Fruit fly (Drosophila melanogaster) whole organism, embryonic: ENCODE data around the gene aph-1.

Source experiments
- Bteb2 ChIP-seq: fragments of 200-800 bp; sonication (Bioruptor generic); optimal IDR thresholded peaks from 2 replicates; lab custom pipeline; 2016; ENCODE audit warnings: missing biosample characterization, missing genetic modification characterization
- CG1233 ChIP-seq: fragments of 200-800 bp; sonication (Bioruptor generic); optimal IDR thresholded peaks from 4 replicates; lab custom pipeline; 2018; ENCODE audit warnings: missing biosample characterization, mild to moderate bottlenecking, missing genetic modification characterization
- CG12769 ChIP-seq: fragments of 200-800 bp; sonication (Bioruptor generic); optimal IDR thresholded peaks from 2 replicates; lab custom pipeline; 2019; ENCODE audit warnings: missing biosample characterization, mild to moderate bottlenecking, missing genetic modification characterization, moderate library complexity
- CG13296 ChIP-seq: fragments of 200-800 bp; sonication (Bioruptor generic); optimal IDR thresholded peaks from 3 replicates; lab custom pipeline; 2018; ENCODE audit warnings: missing biosample characterization, mild to moderate bottlenecking, missing genetic modification characterization
- CG13894 ChIP-seq: fragments of 200-800 bp; sonication (Bioruptor generic); optimal IDR thresholded peaks from 3 replicates; lab custom pipeline; 2018; ENCODE audit warnings: missing biosample characterization, mild to moderate bottlenecking, missing genetic modification characterization, moderate library complexity
- CG15011 ChIP-seq: fragments of 200-800 bp; sonication (Bioruptor generic); optimal IDR thresholded peaks from 3 replicates; lab custom pipeline; 2018; ENCODE audit warnings: missing biosample characterization, mild to moderate bottlenecking, missing genetic modification characterization
- CG15601 ChIP-seq: fragments of 200-800 bp; sonication (Bioruptor generic); optimal IDR thresholded peaks from 3 replicates; lab custom pipeline; 2019; ENCODE audit warnings: missing biosample characterization, mild to moderate bottlenecking, missing genetic modification characterization, moderate library complexity
- CG18262 ChIP-seq: fragments of 200-800 bp; optimal IDR thresholded peaks from 3 replicates; lab custom pipeline; 2019; ENCODE audit warnings: missing biosample characterization, mild to moderate bottlenecking, missing genetic modification characterization, moderate library complexity
- CG1832 ChIP-seq: fragments of 200-800 bp; sonication (Bioruptor generic); optimal IDR thresholded peaks from 2 replicates; lab custom pipeline; 2017; ENCODE audit warnings: missing biosample characterization, mild to moderate bottlenecking, missing genetic modification characterization, inconsistent platforms
- CG2875 ChIP-seq: fragments of 200-800 bp; sonication (Bioruptor generic); optimal IDR thresholded peaks from 2 replicates; lab custom pipeline; 2017; ENCODE audit warnings: missing biosample characterization, mild to moderate bottlenecking, missing genetic modification characterization, missing genetic modification reagents
- CG3163 ChIP-seq: fragments of 200-800 bp; sonication (Bioruptor generic); optimal IDR thresholded peaks from 3 replicates; lab custom pipeline; 2016; ENCODE audit warnings: missing biosample characterization, missing genetic modification characterization
- CG33213 ChIP-seq: fragments of 200-800 bp; sonication (Bioruptor generic); optimal IDR thresholded peaks from 3 replicates; lab custom pipeline; 2016; ENCODE audit warnings: missing biosample characterization, missing genetic modification characterization
- CG34376 ChIP-seq: fragments of 200-800 bp; sonication (Bioruptor generic); optimal IDR thresholded peaks from 2 replicates; lab custom pipeline; 2018; ENCODE audit warnings: missing biosample characterization, mild to moderate bottlenecking, missing genetic modification characterization
- CG4424 ChIP-seq: fragments of 200-800 bp; sonication (Bioruptor generic); optimal IDR thresholded peaks from 3 replicates; lab custom pipeline; 2016; ENCODE audit warnings: missing biosample characterization, missing genetic modification characterization
- CG5180 ChIP-seq: fragments of 200-800 bp; sonication (Bioruptor generic); optimal IDR thresholded peaks from 3 replicates; lab custom pipeline; 2017; ENCODE audit warnings: missing biosample characterization, missing genetic modification characterization, mild to moderate bottlenecking, moderate library complexity, missing genetic modification reagents
- CG6254 ChIP-seq: fragments of 200-800 bp; sonication (Bioruptor generic); optimal IDR thresholded peaks from 3 replicates; lab custom pipeline; 2017; ENCODE audit warnings: mild to moderate bottlenecking, missing biosample characterization, missing genetic modification reagents, missing genetic modification characterization
- CG6765 ChIP-seq: fragments of 200-800 bp; sonication (Bioruptor generic); optimal IDR thresholded peaks from 3 replicates; lab custom pipeline; 2017; ENCODE audit warnings: missing biosample characterization, mild to moderate bottlenecking, missing genetic modification characterization
- CG6813 ChIP-seq: fragments of 200-800 bp; sonication (Bioruptor generic); optimal IDR thresholded peaks from 2 replicates; lab custom pipeline; 2017; ENCODE audit warnings: missing biosample characterization, missing genetic modification characterization, mild to moderate bottlenecking, moderate library complexity, missing genetic modification reagents
- CG7839 ChIP-seq: fragments of 200-800 bp; sonication (Bioruptor generic); optimal IDR thresholded peaks from 3 replicates; lab custom pipeline; 2018; ENCODE audit warnings: missing biosample characterization, mild to moderate bottlenecking, missing genetic modification characterization, moderate library complexity
- CG8924 ChIP-seq: fragments of 200-800 bp; optimal IDR thresholded peaks from 3 replicates; lab custom pipeline; 2019; ENCODE audit warnings: missing biosample characterization, mild to moderate bottlenecking, missing genetic modification characterization, moderate library complexity
- CG9817 ChIP-seq: fragments of 200-800 bp; sonication (Bioruptor generic); optimal IDR thresholded peaks from 2 replicates; lab custom pipeline; 2018; ENCODE audit warnings: missing biosample characterization, mild to moderate bottlenecking, missing genetic modification characterization, moderate library complexity
- Camta ChIP-seq: fragments of 200-800 bp; sonication (Bioruptor generic); optimal IDR thresholded peaks from 2 replicates; lab custom pipeline; 2016; ENCODE audit warnings: missing biosample characterization, missing genetic modification characterization
- Ets65A ChIP-seq: fragments of 200-800 bp; sonication (Bioruptor generic); peaks from one replicate; lab custom pipeline; 2016; ENCODE audit warnings: missing biosample characterization, missing genetic modification characterization
- Hand ChIP-seq: fragments of 200-800 bp; sonication (Bioruptor generic); optimal IDR thresholded peaks from 2 replicates; lab custom pipeline; 2017; ENCODE audit warnings: mild to moderate bottlenecking, missing biosample characterization, missing genetic modification reagents, missing genetic modification characterization
- HmgZ ChIP-seq: fragments of 200-800 bp; sonication (Bioruptor generic); optimal IDR thresholded peaks from 2 replicates; lab custom pipeline; 2018; ENCODE audit warnings: missing biosample characterization, mild to moderate bottlenecking, missing genetic modification characterization
- Hr51 ChIP-seq, 2 experiments: fragments of 200-800 bp; sonication (Bioruptor generic); optimal IDR thresholded peaks; 2 replicates in 1 of 2; 3 replicates in 1 of 2; lab custom pipeline; 2016 to 2018; ENCODE audit warnings: missing biosample characterization in 2 of 2, missing genetic modification characterization in 2 of 2, mild to moderate bottlenecking in 1 of 2, moderate library complexity in 1 of 2
- Lim3 ChIP-seq: fragments of 200-800 bp; sonication (Bioruptor generic); IDR thresholded peaks from 2 replicates; pipeline ENCODE4 v1.3.6; 2022; ENCODE audit warnings: missing biosample characterization, missing genetic modification characterization
- Mrtf ChIP-seq: fragments of 200-800 bp; sonication (Bioruptor generic); IDR thresholded peaks from 3 replicates; pipeline ENCODE4 v1.3.6; 2022; ENCODE audit warnings: missing biosample characterization, missing genetic modification characterization
- Nf-YB ChIP-seq: fragments of 200-800 bp; sonication (Bioruptor generic); optimal IDR thresholded peaks from 3 replicates; lab custom pipeline; 2019; ENCODE audit warnings: missing biosample characterization, mild to moderate bottlenecking, missing genetic modification characterization, moderate library complexity
- Poxn ChIP-seq: fragments of 200-800 bp; sonication (Bioruptor generic); IDR thresholded peaks from 2 replicates; pipeline ENCODE4 v1.3.6; 2022; ENCODE audit warnings: missing biosample characterization, missing genetic modification characterization
- Spps ChIP-seq: fragments of 200-800 bp; sonication (Bioruptor generic); optimal IDR thresholded peaks from 2 replicates; lab custom pipeline; 2018; ENCODE audit warnings: missing biosample characterization, mild to moderate bottlenecking, missing genetic modification characterization
- Xbp1 ChIP-seq: fragments of 200-800 bp; sonication (Bioruptor generic); optimal IDR thresholded peaks from 3 replicates; lab custom pipeline; 2016; ENCODE audit warnings: missing biosample characterization, mild to moderate bottlenecking, missing genetic modification characterization
- abd-A ChIP-seq: fragments of 200-800 bp; sonication (Bioruptor generic); optimal IDR thresholded peaks from 3 replicates; lab custom pipeline; 2019; ENCODE audit warnings: missing biosample characterization, mild to moderate bottlenecking, missing genetic modification characterization, moderate library complexity
- aop ChIP-seq: fragments of 200-800 bp; sonication (Bioruptor generic); IDR thresholded peaks from 2 replicates; pipeline ENCODE4 v1.3.6; 2022; ENCODE audit warnings: missing biosample characterization, missing genetic modification characterization
- ase ChIP-seq: fragments of 200-800 bp; sonication (Bioruptor generic); IDR thresholded peaks from 3 replicates; pipeline ENCODE4 v1.3.6; 2022; ENCODE audit warnings: missing biosample characterization, missing genetic modification characterization
- chif ChIP-seq, 2 experiments: fragments of 200-800 bp; sonication (Bioruptor generic); optimal IDR thresholded peaks; 3 replicates each; lab custom pipeline; 2016; ENCODE audit warnings: missing biosample characterization in 2 of 2, missing genetic modification characterization in 2 of 2
- eve ChIP-seq, 2 experiments: fragments of >200 bp; optimal IDR thresholded peaks; 2 replicates each; lab custom pipeline; 2017; ENCODE audit warnings: missing biosample characterization in 2 of 2, missing genetic modification characterization in 2 of 2
- eyg ChIP-seq: fragments of 200-800 bp; sonication (Bioruptor generic); optimal IDR thresholded peaks from 3 replicates; lab custom pipeline; 2016; ENCODE audit warnings: missing biosample characterization, missing genetic modification characterization
- jumu ChIP-seq: fragments of 200-800 bp; sonication (Bioruptor generic); optimal IDR thresholded peaks from 3 replicates; lab custom pipeline; 2016; ENCODE audit warnings: missing biosample characterization, missing genetic modification characterization
- lbe ChIP-seq: fragments of 200-800 bp; sonication (Bioruptor generic); optimal IDR thresholded peaks from 2 replicates; lab custom pipeline; 2016; ENCODE audit warnings: missing biosample characterization, mild to moderate bottlenecking, missing genetic modification characterization
- mld ChIP-seq: fragments of 200-800 bp; sonication (Bioruptor generic); IDR thresholded peaks from 3 replicates; pipeline ENCODE4 v1.3.6; 2022; ENCODE audit warnings: missing biosample characterization, missing genetic modification characterization; ENCODE audit not compliant: partially characterized antibody
- peb ChIP-seq: fragments of 200-800 bp; sonication (Bioruptor generic); IDR thresholded peaks from 2 replicates; pipeline ENCODE4 v1.3.6; 2022; ENCODE audit warnings: missing biosample characterization, missing genetic modification characterization
- pfk ChIP-seq: fragments of 200-800 bp; sonication (Bioruptor generic); optimal IDR thresholded peaks from 2 replicates; lab custom pipeline; 2018; ENCODE audit warnings: missing biosample characterization, mild to moderate bottlenecking, missing genetic modification characterization, moderate library complexity
- phol ChIP-seq: fragments of 200-800 bp; sonication (Bioruptor generic); optimal IDR thresholded peaks from 3 replicates; lab custom pipeline; 2018; ENCODE audit warnings: missing biosample characterization, mild to moderate bottlenecking, missing genetic modification characterization, moderate library complexity
- sens ChIP-seq: fragments of 200-800 bp; sonication (Bioruptor generic); peaks from one replicate; lab custom pipeline; 2016; ENCODE audit warnings: missing biosample characterization, missing genetic modification characterization
- sqz ChIP-seq: fragments of 200-800 bp; sonication (Bioruptor generic); optimal IDR thresholded peaks from 3 replicates; lab custom pipeline; 2018; ENCODE audit warnings: missing biosample characterization, mild to moderate bottlenecking, missing genetic modification characterization
- trem ChIP-seq: fragments of 200-800 bp; optimal IDR thresholded peaks from 3 replicates; lab custom pipeline; 2019; ENCODE audit warnings: missing biosample characterization, mild to moderate bottlenecking, missing genetic modification characterization, moderate library complexity
- zf30C ChIP-seq: fragments of 200-800 bp; sonication (Bioruptor generic); optimal IDR thresholded peaks from 3 replicates; lab custom pipeline; 2018; ENCODE audit warnings: missing biosample characterization, mild to moderate bottlenecking, missing genetic modification characterization

The aph-1 gene

DNA sequence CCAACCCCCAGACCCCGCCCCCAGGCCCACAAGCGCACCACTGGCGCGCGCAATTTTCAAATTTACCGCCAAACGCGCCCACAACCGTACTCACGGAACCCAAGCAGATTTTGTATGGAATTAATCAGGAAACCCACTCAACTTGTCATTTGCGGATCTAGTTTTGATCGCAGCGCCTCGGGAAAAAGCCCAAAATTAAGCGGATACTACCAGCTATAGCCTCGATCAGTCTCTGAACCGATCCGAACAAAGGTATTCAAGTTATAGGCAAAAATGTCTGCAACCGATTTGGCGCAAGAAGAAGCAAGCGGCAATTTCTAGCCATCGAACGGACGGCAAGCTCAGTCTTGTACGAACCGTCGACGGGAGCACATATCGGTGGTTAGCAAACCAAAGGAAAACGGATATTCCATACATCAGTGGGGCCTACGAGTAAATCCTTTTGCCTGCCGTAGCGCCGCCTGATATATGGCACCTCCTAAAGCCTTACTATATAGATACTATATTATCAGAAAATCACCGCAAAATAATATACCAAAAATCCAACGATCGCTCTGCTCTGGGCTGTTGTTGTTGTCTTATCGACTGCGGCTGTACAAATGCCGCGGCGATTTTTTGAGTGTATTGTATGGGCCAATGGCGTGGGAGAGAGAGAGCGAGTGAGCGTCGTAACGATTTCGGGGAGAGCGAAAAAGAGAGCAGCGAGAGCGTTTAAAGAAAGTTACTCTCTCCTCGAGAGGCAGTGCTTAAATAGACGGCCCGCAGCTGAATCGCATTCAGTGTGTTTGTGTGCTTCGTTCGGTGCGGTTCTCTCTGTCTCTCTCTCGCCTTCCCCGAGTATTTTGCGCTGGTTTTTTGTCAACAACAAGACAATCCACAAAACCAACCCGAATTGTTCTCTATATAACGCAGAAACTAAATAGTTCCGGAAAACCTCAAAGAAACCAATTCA, 13.3 kb upstream of the aph-1 start, which contains the start of gene Pgk (continued):
- no peak for TF ChIP-seq Mrtf (GFP tag; lab: Robert Waterston, UW)
- peak; percentile 28 for TF ChIP-seq Camta (GFP tag; lab: Kevin White, UChicago)
- TF ChIP-seq abd-A (tag; lab: Kevin White, UChicago): peak; percentile 82
- no peak for TF ChIP-seq Lim3 (GFP tag; lab: Robert Waterston, UW)
- peak; percentile 23 for TF ChIP-seq CG15601 (tag; lab: Kevin White, UChicago)
- TF ChIP-seq CG6765 (GFP tag; lab: Kevin White, UChicago): peak; percentile 78
- TF ChIP-seq CG1233 (GFP tag; lab: Kevin White, UChicago): peak; percentile 19
- TF ChIP-seq Nf-YB (GFP tag; lab: Kevin White, UChicago): peak; percentile 89
- peak; percentile 53 to 62 for TF ChIP-seq Hr51 (GFP tag; optimal IDR thresholded peaks at IDR 0.05; lab: Kevin White, UChicago)
- peak; percentile 84 for TF ChIP-seq lbe
- peak; percentile 69 for TF ChIP-seq CG5180 (GFP tag; lab: Kevin White, UChicago)
- TF ChIP-seq trem (tag; lab: Kevin White, UChicago): peak; percentile 54
- no peak for TF ChIP-seq aop (GFP tag; lab: Robert Waterston, UW)
- TF ChIP-seq Poxn (GFP tag; lab: Robert Waterston, UW): no peak
- peak; percentile 30 for TF ChIP-seq Xbp1 (GFP tag; lab: Kevin White, UChicago)
- peak; percentile 29 for TF ChIP-seq CG33213 (GFP tag; lab: Kevin White, UChicago)
- TF ChIP-seq Bteb2 (GFP tag; lab: Kevin White, UChicago): peak; percentile 39
- TF ChIP-seq jumu (GFP tag; lab: Kevin White, UChicago): peak; percentile 80
- TF ChIP-seq CG34376 (GFP tag; lab: Kevin White, UChicago): peak; percentile 94
- peak; percentile 46 for TF ChIP-seq CG4424 (GFP tag; lab: Kevin White, UChicago)
- TF ChIP-seq peb: no peak
- peak; percentile 100 for TF ChIP-seq zf30C (GFP tag; lab: Kevin White, UChicago)
- peak; percentile 28 for TF ChIP-seq eyg
- TF ChIP-seq CG13894 (tag; lab: Kevin White, UChicago): peak; percentile 92
- peak; percentile 36 for TF ChIP-seq CG18262 (tag; lab: Kevin White, UChicago)
- peak; percentile 75 for TF ChIP-seq sqz (GFP tag; lab: Kevin White, UChicago)
- TF ChIP-seq CG13296: peak; percentile 79
- TF ChIP-seq chif (GFP tag; optimal IDR thresholded peaks at IDR 0.05; lab: Kevin White, UChicago): peak in 1 of 2 experiments; percentile 8
- peak; percentile 24 for TF ChIP-seq CG3163 (GFP tag; lab: Kevin White, UChicago)
- TF ChIP-seq CG9817 (tag; lab: Kevin White, UChicago): peak; percentile 16
- peak; percentile 94 for TF ChIP-seq sens (GFP tag; lab: Kevin White, UChicago)
- peak; percentile 61 for TF ChIP-seq CG8924 (tag; lab: Kevin White, UChicago)
- TF ChIP-seq CG15011 (GFP tag; lab: Kevin White, UChicago): peak; percentile 59
- TF ChIP-seq Ets65A (GFP tag; lab: Kevin White, UChicago): peak; percentile 94
- TF ChIP-seq CG7839 (tag; lab: Kevin White, UChicago): peak; percentile 30
- TF ChIP-seq mld (GFP tag; lab: Robert Waterston, UW): no peak
- TF ChIP-seq ase (GFP tag; lab: Robert Waterston, UW): no peak
- TF ChIP-seq phol: peak; percentile 12
- no peak for TF ChIP-seq eve (GFP tag; optimal IDR thresholded peaks at IDR 0.05; lab: Kevin White, UChicago)
- TF ChIP-seq CG12769 (tag; lab: Kevin White, UChicago): peak; percentile 83
- TF ChIP-seq Hand: peak; percentile 75
- TF ChIP-seq CG6813 (GFP tag; lab: Kevin White, UChicago): peak; percentile 63
- peak; percentile 30 for TF ChIP-seq pfk (GFP tag; lab: Kevin White, UChicago)
- TF ChIP-seq CG2875 (GFP tag; lab: Kevin White, UChicago): peak; percentile 36
- TF ChIP-seq HmgZ (tag; lab: Kevin White, UChicago): peak; percentile 58
- peak; percentile 47 for TF ChIP-seq CG6254
- no peak for TF ChIP-seq CG1832 (GFP tag; lab: Kevin White, UChicago)
- peak; percentile 25 for TF ChIP-seq Spps (tag; lab: Kevin White, UChicago)
